Worm (Caenorhabditis elegans): Measurements from ENCODE around the gene cnc-3.

The cnc-3 gene

ce11 chrV:1474486-1475125 is 26.8 kb downstream of the cnc-3 start, which contains the start of the genes F53E2.2 and unc-60 (continued):
- TF ChIP-seq lin-39 (tag; optimal IDR thresholded peaks at IDR 0.05) (no peak), nhr-71 (tag; optimal IDR thresholded peaks at IDR 0.05) (peak; percentile 82), hlh-4 (tag; optimal IDR thresholded peaks at IDR 0.05) (no peak), unc-30 (tag; optimal IDR thresholded peaks at IDR 0.05) (no peak), unc-62 (GFP tag; optimal IDR thresholded peaks at IDR 0.05) (no peak), sptf-1 (tag; optimal IDR thresholded peaks at IDR 0.05) (no peak)

ce11 chrV:1476284-1476792 is 28.5 kb downstream of the cnc-3 start:
- TF ChIP-seq nhr-85 (tag), result peak; percentile 29
- no peak for TF ChIP-seq rnt-1 (tag; optimal IDR thresholded peaks at IDR 0.05)

ce11 chrV:1476841-1477240 is 29.0 kb downstream of the cnc-3 start:
- TF ChIP-seq egl-13 (tag; optimal IDR thresholded peaks at IDR 0.05) (no peak), egl-27 (tag; optimal IDR thresholded peaks at IDR 0.05) (no peak), efl-1 (optimal IDR thresholded peaks at IDR 0.05) (no peak), efl-1 (GFP tag; optimal IDR thresholded peaks at IDR 0.05 in 1 of 2) (peak in 1 of 2 experiments; percentile 87)

- TF ChIP-seq ceh-88 (GFP tag; IDR thresholded peaks at IDR 0.05) (no peak), ceh-90 (tag; optimal IDR thresholded peaks at IDR 0.05) (no peak), nhr-84 (tag; optimal IDR thresholded peaks at IDR 0.05) (no peak), unc-86 (tag; optimal IDR thresholded peaks at IDR 0.05) (no peak), hpl-2 (GFP tag; optimal IDR thresholded peaks at IDR 0.05) (no peak), pqm-1 (tag; optimal IDR thresholded peaks at IDR 0.05) (no peak), F16B12.6 (tag; optimal IDR thresholded peaks at IDR 0.05) (no peak), mab-9 (GFP tag; IDR thresholded peaks at IDR 0.05) (no peak), nhr-77 (tag; optimal IDR thresholded peaks at IDR 0.05) (no peak), rnt-1 (tag; optimal IDR thresholded peaks at IDR 0.05) (peak; percentile 83), egl-13 (tag; optimal IDR thresholded peaks at IDR 0.05) (no peak), irx-1 (tag; optimal IDR thresholded peaks at IDR 0.05) (peak; percentile 11), swsn-7 (tag; optimal IDR thresholded peaks at IDR 0.05) (peak; percentile 31), fkh-8 (tag; optimal IDR thresholded peaks at IDR 0.05) (no peak), lin-14 (GFP tag; optimal IDR thresholded peaks at IDR 0.05) (peak; percentile 97), C16A3.4 (tag; optimal IDR thresholded peaks at IDR 0.05) (no peak), snu-23 (GFP tag; optimal IDR thresholded peaks at IDR 0.05) (peak; percentile 41), nhr-20 (tag; optimal IDR thresholded peaks at IDR 0.05) (peak; percentile 58), pag-3 (tag; optimal IDR thresholded peaks at IDR 0.05; ENCODE audit: borderline replicate concordance, insufficient read depth) (peak; percentile 20), xbp-1 (tag; optimal IDR thresholded peaks at IDR 0.05) (no peak), tbx-2 (tag; optimal IDR thresholded peaks at IDR 0.05) (peak; percentile 37), aly-2 (tag; optimal IDR thresholded peaks at IDR 0.05) (no peak), jun-1 (tag; optimal IDR thresholded peaks at IDR 0.05) (no peak), aha-1 (tag; optimal IDR thresholded peaks at IDR 0.05) (no peak), alr-1 (tag; optimal IDR thresholded peaks at IDR 0.05; ENCODE audit: borderline replicate concordance) (no peak), ceh-63 (GFP tag; optimal IDR thresholded peaks at IDR 0.05) (no peak), ztf-11 (tag; optimal IDR thresholded peaks at IDR 0.05) (no peak), ceh-8 (GFP tag; optimal IDR thresholded peaks at IDR 0.05) (no peak), nhr-71 (tag; optimal IDR thresholded peaks at IDR 0.05) (peak; percentile 88), lsy-2 (tag; optimal IDR thresholded peaks at IDR 0.05) (peak in 1 of 2 experiments; percentile 52), efl-1 (optimal IDR thresholded peaks at IDR 0.05) (peak in 1 of 2 experiments; percentile 29), efl-1 (GFP tag; optimal IDR thresholded peaks at IDR 0.05 in 1 of 2) (peak in 1 of 2 experiments; percentile 83), lin-39 (tag; optimal IDR thresholded peaks at IDR 0.05) (peak; percentile 63), nhr-76 (tag; optimal IDR thresholded peaks at IDR 0.05) (no peak), unc-30 (tag; optimal IDR thresholded peaks at IDR 0.05) (no peak), lin-35 (GFP tag; optimal IDR thresholded peaks at IDR 0.05) (no peak), unc-130 (tag; optimal IDR thresholded peaks at IDR 0.05) (peak; percentile 58), nhr-28 (tag; optimal IDR thresholded peaks at IDR 0.05) (no peak), nhr-19 (GFP tag; conservative IDR thresholded peaks at IDR 0.05) (peak; percentile 74), mep-1 (tag; optimal IDR thresholded peaks at IDR 0.05) (peak; percentile 5), elt-2 (tag; optimal IDR thresholded peaks at IDR 0.05) (no peak)
These were observed 33.0 kb downstream of the cnc-3 start for ce11 chrV:1480841-1481240.

Measured in whole organism, L1 larva.